Fruit fly (Drosophila melanogaster): Measurements from ENCODE around the gene strat.
A peak's percentile ranks its signal among the peaks of the same experiment; 100 is the strongest.

Gene strat

DNA sequence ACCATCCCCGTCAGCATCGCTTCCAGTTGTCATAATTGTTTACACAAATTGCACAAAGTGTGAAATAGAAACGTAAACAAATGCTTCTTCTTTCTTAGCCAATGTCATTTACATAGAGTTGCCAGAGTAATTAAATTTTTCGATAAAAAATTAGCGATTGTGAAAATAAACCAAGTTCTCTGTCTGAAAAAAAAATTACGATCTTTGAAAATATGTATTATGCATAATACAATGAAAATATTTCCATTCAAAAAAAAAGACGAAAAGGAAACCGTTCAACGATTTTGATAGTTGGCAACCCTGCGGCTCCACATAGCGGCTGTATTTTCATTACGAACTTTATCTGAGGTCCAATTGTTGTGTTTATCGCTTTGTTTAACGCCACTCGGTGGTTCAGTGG lies 9.0 kb upstream of the strat start, which contains the start of the genes CG7810 and CG7806 (continued):
- peak; percentile 92 for TF ChIP-seq dysf (GFP tag; IDR thresholded peaks at IDR 0.05)
- peak; percentile 42 for TF ChIP-seq kni (GFP tag; optimal IDR thresholded peaks at IDR 0.05)
- TF ChIP-seq H2.0 (GFP tag; IDR thresholded peaks at IDR 0.05), result peak; percentile 88
- peak; percentile 92 for TF ChIP-seq CG6689 (GFP tag; IDR thresholded peaks at IDR 0.05)
- peak; percentile 91 for TF ChIP-seq bab2 (GFP tag; optimal IDR thresholded peaks at IDR 0.05)
- peak; percentile 85 for TF ChIP-seq nerfin-1 (tag; optimal IDR thresholded peaks at IDR 0.05)
- peak; percentile 89 for TF ChIP-seq Chrac-16 (GFP tag; optimal IDR thresholded peaks at IDR 0.05)
- TF ChIP-seq CG2120 (GFP tag; optimal IDR thresholded peaks at IDR 0.05), result peak; percentile 95
- TF ChIP-seq z (GFP tag; IDR thresholded peaks at IDR 0.05), result 0 out of 3 replicates have a peak, but pooled peaks have one; percentile 48
- TF ChIP-seq nmo (GFP tag; optimal IDR thresholded peaks at IDR 0.05), result peak; percentile 92
- peak; percentile 86 for TF ChIP-seq CrebB (tag; optimal IDR thresholded peaks at IDR 0.05)
- peak; percentile 74 for TF ChIP-seq CG4730 (GFP tag; IDR thresholded peaks at IDR 0.05)
- TF ChIP-seq Atf-2 (GFP tag; optimal IDR thresholded peaks at IDR 0.05), result peak; percentile 86
- TF ChIP-seq toy (GFP tag; IDR thresholded peaks at IDR 0.05), result 0 out of 2 replicates have a peak, but pooled peaks have one; percentile 31
- TF ChIP-seq pnt (GFP tag; optimal IDR thresholded peaks at IDR 0.05), result peak; percentile 79
- peak; percentile 67 for TF ChIP-seq kah (GFP tag; optimal IDR thresholded peaks at IDR 0.05)
- TF ChIP-seq Jarid2 (GFP tag; optimal IDR thresholded peaks at IDR 0.05), result peak; percentile 28
- TF ChIP-seq repo (GFP tag; optimal IDR thresholded peaks at IDR 0.05), result peak; percentile 75
- TF ChIP-seq CG3838 (GFP tag; optimal IDR thresholded peaks at IDR 0.05), result peak; percentile 87
- peak; percentile 85 for TF ChIP-seq E2f1 (GFP tag; IDR thresholded peaks at IDR 0.05)
- TF ChIP-seq CG17186 (GFP tag; optimal IDR thresholded peaks at IDR 0.05), result peak; percentile 69
- peak; percentile 66 for TF ChIP-seq CG5180 (GFP tag; optimal IDR thresholded peaks at IDR 0.05)
- peak; percentile 89 for TF ChIP-seq dmrt11E (tag; optimal IDR thresholded peaks at IDR 0.05)
- TF ChIP-seq gsb-n (tag; optimal IDR thresholded peaks at IDR 0.05), result peak; percentile 90
- TF ChIP-seq Dad (GFP tag; optimal IDR thresholded peaks at IDR 0.05), result peak; percentile 86
- peak; percentile 84 for TF ChIP-seq CG10147 (GFP tag; optimal IDR thresholded peaks at IDR 0.05)
- TF ChIP-seq yki (optimal IDR thresholded peaks at IDR 0.05), result no peak
- TF ChIP-seq CG8281 (tag; optimal IDR thresholded peaks at IDR 0.05), result no peak
- peak; percentile 86 for TF ChIP-seq trem (tag; optimal IDR thresholded peaks at IDR 0.05)
- TF ChIP-seq CG9797 (GFP tag; optimal IDR thresholded peaks at IDR 0.05), result peak; percentile 36
- peak; percentile 71; the same call in 2 of the 3 replicates for TF ChIP-seq C15 (GFP tag; IDR thresholded peaks at IDR 0.05)
- TF ChIP-seq lbe (GFP tag; optimal IDR thresholded peaks at IDR 0.05), result peak; percentile 84
- no peak for TF ChIP-seq run (tag; optimal IDR thresholded peaks at IDR 0.05)
- TF ChIP-seq CG7556 (GFP tag; optimal IDR thresholded peaks at IDR 0.05), result peak; percentile 89
- peak; percentile 66 for TF ChIP-seq peb (GFP tag; IDR thresholded peaks at IDR 0.05)
- peak; percentile 90 for TF ChIP-seq stwl (tag; optimal IDR thresholded peaks at IDR 0.05)
- peak; percentile 88 for TF ChIP-seq CG11247 (GFP tag; IDR thresholded peaks at IDR 0.05)
- TF ChIP-seq CG8359 (GFP tag; optimal IDR thresholded peaks at IDR 0.05; ENCODE audit: borderline replicate concordance), result peak; percentile 65
- TF ChIP-seq emc (GFP tag; optimal IDR thresholded peaks at IDR 0.05), result peak; percentile 73
- no peak for TF ChIP-seq mld (GFP tag; IDR thresholded peaks at IDR 0.05; ENCODE audit: partially characterized antibody)
- TF ChIP-seq TFAM (GFP tag; optimal IDR thresholded peaks at IDR 0.05), result peak; percentile 35
- TF ChIP-seq CG1529 (GFP tag; optimal IDR thresholded peaks at IDR 0.05), result peak; percentile 86
- TF ChIP-seq MBD-R2 (GFP tag; IDR thresholded peaks at IDR 0.05), result peak; percentile 97
- TF ChIP-seq CG10462 (GFP tag; optimal IDR thresholded peaks at IDR 0.05), result peak; percentile 82
- TF ChIP-seq gsb (GFP tag; IDR thresholded peaks at IDR 0.05), result peak; percentile 58; the same call in 1 of the 2 replicates
- peak; percentile 96 for TF ChIP-seq CG17328 (GFP tag; IDR thresholded peaks at IDR 0.05)
- TF ChIP-seq B-H2 (GFP tag; optimal IDR thresholded peaks at IDR 0.05), result peak; percentile 90
- TF ChIP-seq CG11085 (GFP tag; IDR thresholded peaks at IDR 0.05), result peak; percentile 69
- TF ChIP-seq CG7839 (tag; optimal IDR thresholded peaks at IDR 0.05), result peak; percentile 90
- TF ChIP-seq CG32767 (GFP tag; IDR thresholded peaks at IDR 0.05), result peak; percentile 89
- peak; percentile 79 for TF ChIP-seq ssp (GFP tag; IDR thresholded peaks at IDR 0.05)
- peak; percentile 88 for TF ChIP-seq mam (GFP tag; optimal IDR thresholded peaks at IDR 0.05)

Measured in whole organism, embryonic.